Worm (Caenorhabditis elegans) whole organism, L4 larva: ENCODE data around the gene F46H5.3.

Experiments used
- F26F4.8 ChIP-seq: fragments of 200-800 bp; sonication (Bioruptor generic); conservative IDR thresholded peaks from 2 replicates; pipeline ENCODE4 v1.3.6; 2022; ENCODE audit warnings: missing genetic modification characterization, missing compliant biosample characterization
- F37D6.2 ChIP-seq: sonication (generic microtip); optimal IDR thresholded peaks from 2 replicates; lab custom pipeline; 2016; ENCODE audit warnings: mild to moderate bottlenecking, missing genetic modification characterization, missing compliant biosample characterization
- F44E2.7 ChIP-seq: fragments of 200-800 bp; sonication (Bioruptor generic); IDR thresholded peaks from 2 replicates; pipeline ENCODE4 v2.1.2; 2022; ENCODE audit warnings: missing genetic modification characterization, missing compliant biosample characterization
- F49E8.2 ChIP-seq: sonication (generic microtip); optimal IDR thresholded peaks from 2 replicates; lab custom pipeline; 2016; ENCODE audit warnings: missing compliant biosample characterization, mild to moderate bottlenecking, missing genetic modification characterization, borderline replicate concordance
- R02D3.7 ChIP-seq: fragments of 150-350 bp; sonication (generic microtip); optimal IDR thresholded peaks from 3 replicates; lab custom pipeline; 2014; ENCODE audit warnings: missing biosample characterization, missing genetic modification characterization
- T26A8.4 ChIP-seq: fragments of 200-800 bp; sonication (Bioruptor generic); IDR thresholded peaks from 2 replicates; pipeline ENCODE4 v1.3.6; 2022; ENCODE audit warnings: missing genetic modification characterization, missing compliant biosample characterization
- Y5F2A.4 ChIP-seq: fragments of 200-800 bp; sonication (Bioruptor generic); optimal IDR thresholded peaks from 2 replicates; lab custom pipeline; 2018; ENCODE audit warnings: mild to moderate bottlenecking, missing genetic modification characterization, missing compliant biosample characterization
- ZK546.5 ChIP-seq, 2 experiments: sonication (generic microtip); optimal IDR thresholded peaks; 2 replicates each; lab custom pipeline; 2017; ENCODE audit warnings: missing biosample characterization in 2 of 2, missing genetic modification characterization in 2 of 2
- aha-1 ChIP-seq: fragments of 150-350 bp; peaks from one replicate; lab custom pipeline; 2014; ENCODE audit warnings: missing biosample characterization, missing genetic modification characterization
- aly-2 ChIP-seq: sonication (generic microtip); optimal IDR thresholded peaks from 2 replicates; lab custom pipeline; 2018; ENCODE audit warnings: missing biosample characterization, missing genetic modification characterization
- ceh-32 ChIP-seq: sonication (generic microtip); optimal IDR thresholded peaks from 2 replicates; lab custom pipeline; 2016; ENCODE audit warnings: mild to moderate bottlenecking, missing genetic modification characterization, missing compliant biosample characterization; ENCODE audit not compliant: poor library complexity
- ceh-44 ChIP-seq: fragments of 200-800 bp; sonication (Bioruptor generic); IDR thresholded peaks from 2 replicates; pipeline ENCODE4 v1.3.6; 2022; ENCODE audit warnings: missing genetic modification reagents, missing genetic modification characterization, missing compliant biosample characterization
- ceh-62 ChIP-seq: sonication (generic microtip); optimal IDR thresholded peaks from 2 replicates; lab custom pipeline; 2017; ENCODE audit warnings: missing biosample characterization, missing genetic modification characterization
- daf-12 ChIP-seq: fragments of 150-350 bp; optimal IDR thresholded peaks from 2 replicates; lab custom pipeline; 2014; ENCODE audit warnings: missing biosample characterization, missing genetic modification reagents, missing genetic modification characterization
- daf-16 ChIP-seq, 3 experiments: sonication (generic microtip); optimal IDR thresholded peaks; 2 replicates each; lab custom pipeline; 2016 to 2017; ENCODE audit warnings: missing genetic modification characterization in 3 of 3, missing genetic modification reagents in 3 of 3, mild to moderate bottlenecking in 2 of 3, missing compliant biosample characterization in 2 of 3, missing biosample characterization in 1 of 3, moderate library complexity in 1 of 3
- dmd-8 ChIP-seq: fragments of 200-800 bp; sonication (Bioruptor generic); IDR thresholded peaks from 2 replicates; pipeline ENCODE4 v1.3.6; 2022; ENCODE audit warnings: missing genetic modification characterization, missing compliant biosample characterization
- dve-1 ChIP-seq: sonication (generic microtip); optimal IDR thresholded peaks from 2 replicates; lab custom pipeline; 2017; ENCODE audit warnings: antibody characterized with exemption, mild to moderate bottlenecking, missing genetic modification characterization, missing compliant biosample characterization; ENCODE audit not compliant: insufficient read depth
- egl-27 ChIP-seq: sonication (generic microtip); optimal IDR thresholded peaks from 3 replicates; lab custom pipeline; 2017; ENCODE audit warnings: missing biosample characterization, missing genetic modification reagents, missing genetic modification characterization
- fkh-10 ChIP-seq: fragments of 150-350 bp; optimal IDR thresholded peaks from 2 replicates; lab custom pipeline; 2014; ENCODE audit warnings: missing biosample characterization, missing genetic modification reagents, missing genetic modification characterization
- gei-8 ChIP-seq: fragments of 200-800 bp; sonication (Bioruptor generic); optimal IDR thresholded peaks from 2 replicates; lab custom pipeline; 2018; ENCODE audit warnings: mild to moderate bottlenecking, missing genetic modification characterization, missing compliant biosample characterization
- lim-7 ChIP-seq: fragments of 200-800 bp; sonication (Bioruptor generic); IDR thresholded peaks from 2 replicates; pipeline ENCODE4 v1.3.6; 2022; ENCODE audit warnings: missing genetic modification characterization, missing compliant biosample characterization
- lin-13 ChIP-seq: fragments of 150-350 bp; optimal IDR thresholded peaks from 2 replicates; lab custom pipeline; 2014; ENCODE audit warnings: missing biosample characterization, missing genetic modification reagents, missing genetic modification characterization
- lin-29 ChIP-seq: fragments of 200-800 bp; sonication (Bioruptor generic); IDR thresholded peaks from 2 replicates; pipeline ENCODE4 v1.3.6; 2022; ENCODE audit warnings: missing genetic modification reagents, missing genetic modification characterization, missing compliant biosample characterization
- lin-38 ChIP-seq: fragments of 200-800 bp; sonication (Bioruptor generic); IDR thresholded peaks from 2 replicates; pipeline ENCODE4 v1.3.6; 2022; ENCODE audit warnings: missing genetic modification reagents, missing genetic modification characterization, missing compliant biosample characterization
- lin-39 ChIP-seq: fragments of 150-350 bp; optimal IDR thresholded peaks from 2 replicates; lab custom pipeline; 2014; ENCODE audit warnings: missing biosample characterization, missing genetic modification reagents, missing genetic modification characterization
- lir-3 ChIP-seq: sonication (generic microtip); optimal IDR thresholded peaks from 2 replicates; lab custom pipeline; 2016; ENCODE audit warnings: mild to moderate bottlenecking, missing genetic modification characterization, missing compliant biosample characterization
- lsy-2 ChIP-seq, 2 experiments: fragments of 150-350 bp in 1 of 2; sonication (generic microtip) in 1 of 2; optimal IDR thresholded peaks; 2 replicates each; lab custom pipeline; 2014 to 2017; ENCODE audit warnings: missing biosample characterization in 2 of 2, missing genetic modification characterization in 2 of 2
- madf-5 ChIP-seq, 2 experiments: fragments of 200-800 bp; sonication (Bioruptor generic); IDR thresholded peaks; 2 replicates each; pipeline ENCODE4 v1.3.6; 2022; ENCODE audit warnings: missing compliant biosample characterization in 2 of 2, missing genetic modification characterization in 2 of 2
- madf-9 ChIP-seq: fragments of 200-800 bp; sonication (Bioruptor generic); conservative IDR thresholded peaks from 2 replicates; pipeline ENCODE4 v1.3.6; 2022; ENCODE audit warnings: missing genetic modification reagents, missing genetic modification characterization, missing compliant biosample characterization
- mdt-29 ChIP-seq: fragments of 200-800 bp; sonication (Bioruptor generic); IDR thresholded peaks from 2 replicates; pipeline ENCODE4 v1.3.6; 2022; ENCODE audit warnings: missing genetic modification reagents, missing genetic modification characterization, missing compliant biosample characterization
- mep-1 ChIP-seq: fragments of 150-350 bp; sonication (generic microtip); optimal IDR thresholded peaks from 3 replicates; lab custom pipeline; 2014; ENCODE audit warnings: missing biosample characterization, missing genetic modification characterization
- nhr-10 ChIP-seq: fragments of 150-350 bp; optimal IDR thresholded peaks from 2 replicates; lab custom pipeline; 2014; ENCODE audit warnings: missing biosample characterization, missing genetic modification characterization
- nhr-102 ChIP-seq: sonication (generic microtip); optimal IDR thresholded peaks from 2 replicates; lab custom pipeline; 2016; ENCODE audit warnings: mild to moderate bottlenecking, missing genetic modification characterization, moderate library complexity, missing compliant biosample characterization
- nhr-11 ChIP-seq: fragments of 150-350 bp; optimal IDR thresholded peaks from 2 replicates; lab custom pipeline; 2014; ENCODE audit warnings: missing biosample characterization, missing genetic modification characterization
- nhr-237 ChIP-seq: sonication (generic microtip); optimal IDR thresholded peaks from 2 replicates; lab custom pipeline; 2017; ENCODE audit warnings: missing biosample characterization, missing genetic modification characterization
- nhr-25 ChIP-seq: sonication (generic microtip); optimal IDR thresholded peaks from 2 replicates; lab custom pipeline; 2017; ENCODE audit warnings: missing genetic modification characterization, mild to moderate bottlenecking, missing compliant biosample characterization, antibody characterized with exemption, moderate library complexity, borderline replicate concordance; ENCODE audit not compliant: insufficient read depth
- nhr-28 ChIP-seq: fragments of 150-350 bp; optimal IDR thresholded peaks from 2 replicates; lab custom pipeline; 2014; ENCODE audit warnings: missing biosample characterization, missing genetic modification characterization
- nhr-41 ChIP-seq: fragments of 200-800 bp; sonication (Bioruptor generic); IDR thresholded peaks from 2 replicates; pipeline ENCODE4 v1.3.6; 2022; ENCODE audit warnings: missing genetic modification reagents, missing genetic modification characterization, missing compliant biosample characterization
- nhr-42 ChIP-seq: fragments of 200-800 bp; sonication (Bioruptor generic); IDR thresholded peaks from 2 replicates; pipeline ENCODE4 v1.3.6; 2022; ENCODE audit warnings: missing genetic modification characterization, missing compliant biosample characterization
- nhr-6 ChIP-seq: fragments of 150-350 bp; optimal IDR thresholded peaks from 2 replicates; lab custom pipeline; 2014; ENCODE audit warnings: missing biosample characterization, missing genetic modification characterization
- nhr-77 ChIP-seq: fragments of 150-350 bp; optimal IDR thresholded peaks from 2 replicates; lab custom pipeline; 2014; ENCODE audit warnings: missing biosample characterization, missing genetic modification characterization
- rbr-2 ChIP-seq: sonication (generic microtip); optimal IDR thresholded peaks from 2 replicates; lab custom pipeline; 2016; ENCODE audit warnings: missing genotype, missing genetic modification characterization, missing compliant biosample characterization
- sdz-12 ChIP-seq: fragments of 200-800 bp; sonication (Bioruptor generic); optimal IDR thresholded peaks from 2 replicates; lab custom pipeline; 2018; ENCODE audit warnings: mild to moderate bottlenecking, missing genetic modification characterization, missing compliant biosample characterization
- skn-1 ChIP-seq: fragments of 150-350 bp; optimal IDR thresholded peaks from 2 replicates; lab custom pipeline; 2014; ENCODE audit warnings: missing biosample characterization, missing genetic modification characterization
- snpc-1.2 ChIP-seq: fragments of 200-800 bp; sonication (Bioruptor generic); IDR thresholded peaks from 2 replicates; pipeline ENCODE4 v1.3.6; 2022; ENCODE audit warnings: missing genetic modification reagents, missing genetic modification characterization, missing compliant biosample characterization
- spr-1 ChIP-seq: sonication (generic microtip); optimal IDR thresholded peaks from 2 replicates; lab custom pipeline; 2016; ENCODE audit warnings: mild to moderate bottlenecking, missing genetic modification characterization, missing compliant biosample characterization
- tag-97 ChIP-seq: fragments of 200-800 bp; sonication (Bioruptor generic); IDR thresholded peaks from 2 replicates; pipeline ENCODE4 v1.3.6; 2022; ENCODE audit warnings: missing genetic modification characterization, missing compliant biosample characterization
- unc-39 ChIP-seq: sonication (generic microtip); optimal IDR thresholded peaks from 2 replicates; lab custom pipeline; 2017; ENCODE audit warnings: missing biosample characterization, missing genetic modification characterization
- unc-62 ChIP-seq, 3 experiments: fragments of 150-350 bp in 1 of 3; sonication (generic microtip); optimal IDR thresholded peaks in 2 of 3; peaks in 1 of 3; 1 replicate in 1 of 3; 2 replicates in 2 of 3; lab custom pipeline; 2014 to 2017; ENCODE audit warnings: missing biosample characterization in 3 of 3, missing genetic modification characterization in 3 of 3, missing genetic modification reagents in 3 of 3, missing genotype in 1 of 3
- vab-7 ChIP-seq: fragments of 200-800 bp; sonication (Bioruptor generic); IDR thresholded peaks from 2 replicates; pipeline ENCODE4 v1.3.6; 2022; ENCODE audit warnings: missing genetic modification reagents, missing genetic modification characterization, missing compliant biosample characterization
- zfp-3 ChIP-seq: fragments of 200-800 bp; sonication (Bioruptor generic); conservative IDR thresholded peaks from 2 replicates; pipeline ENCODE4 v1.3.6; 2022; ENCODE audit warnings: missing genetic modification reagents, missing genetic modification characterization, missing compliant biosample characterization

The F46H5.3 gene

ce11 chrX:7181627-7182026, 56.8 kb downstream of the F46H5.3 start (continued):
- TF ChIP-seq ceh-44 (GFP tag; lab: Robert Waterston, UW) (no peak), F37D6.2 (tag; lab: Kevin White, UChicago) (peak; percentile 86), nhr-237 (tag; lab: Kevin White, UChicago) (peak; percentile 72), aly-2 (tag; lab: Kevin White, UChicago) (no peak), mep-1 (tag; lab: Kevin White, UChicago) (peak; percentile 99), tag-97 (no peak), R02D3.7 (no peak), daf-12 (tag; lab: Kevin White, UChicago) (no peak), unc-62 (GFP tag; optimal IDR thresholded peaks at IDR 0.05 in 1 of 2; lab: Kevin White, UChicago) (peak in 1 of 2 experiments; percentile 95), unc-62 (tag; optimal IDR thresholded peaks at IDR 0.05; lab: Kevin White, UChicago) (peak; percentile 64), skn-1 (tag; lab: Kevin White, UChicago) (no peak), lin-38 (peak; percentile 73), zfp-3 (GFP tag; lab: Robert Waterston, UW) (peak; percentile 90), nhr-25 (tag; lab: Kevin White, UChicago) (peak; percentile 91), vab-7 (GFP tag; lab: Robert Waterston, UW) (no peak), F26F4.8 (GFP tag; lab: Robert Waterston, UW) (no peak), nhr-10 (peak; percentile 65), nhr-11 (tag; lab: Kevin White, UChicago) (peak; percentile 75), spr-1 (peak; percentile 88), madf-9 (GFP tag; lab: Robert Waterston, UW) (peak; percentile 89), dmd-8 (GFP tag; lab: Robert Waterston, UW) (no peak), T26A8.4 (GFP tag; lab: Robert Waterston, UW) (peak; percentile 97), sdz-12 (GFP tag; lab: Kevin White, UChicago) (no peak), nhr-28 (peak; percentile 95), nhr-102 (tag; lab: Kevin White, UChicago) (peak; percentile 98), nhr-42 (GFP tag; lab: Robert Waterston, UW) (peak; percentile 97), egl-27 (no peak), lim-7 (GFP tag; lab: Robert Waterston, UW) (no peak), mdt-29 (no peak), ceh-62 (no peak), fkh-10 (GFP tag; lab: Kevin White, UChicago) (no peak), aha-1 (tag; lab: Kevin White, UChicago) (peak; percentile 86), nhr-6 (tag; lab: Kevin White, UChicago) (peak; percentile 97), lsy-2 (tag; optimal IDR thresholded peaks at IDR 0.05; lab: Kevin White, UChicago) (peak; percentile 83 to 92), daf-16 (GFP tag; optimal IDR thresholded peaks at IDR 0.05; lab: Kevin White, UChicago) (peak; percentile 76 to 91), daf-16 (tag; optimal IDR thresholded peaks at IDR 0.05; lab: Kevin White, UChicago) (peak; percentile 86), dve-1 (tag; lab: Kevin White, UChicago) (peak; percentile 98), ZK546.5 (tag; optimal IDR thresholded peaks at IDR 0.05; lab: Kevin White, UChicago) (no peak), Y5F2A.4 (GFP tag; lab: Kevin White, UChicago) (no peak), lir-3 (peak; percentile 1), lin-39 (no peak), gei-8 (GFP tag; lab: Kevin White, UChicago) (no peak), nhr-77 (peak; percentile 99), madf-5 (GFP tag; IDR thresholded peaks at IDR 0.05; lab: Robert Waterston, UW) (no peak), lin-29 (GFP tag; lab: Robert Waterston, UW) (peak; percentile 90), nhr-41 (no peak), snpc-1.2 (GFP tag; lab: Robert Waterston, UW) (no peak), ceh-32 (tag; lab: Kevin White, UChicago) (peak; percentile 49), F44E2.7 (no peak), lin-13 (GFP tag; lab: Kevin White, UChicago) (peak; percentile 84), unc-39 (tag; lab: Kevin White, UChicago) (no peak), F49E8.2 (tag; lab: Kevin White, UChicago) (no peak), rbr-2 (tag; lab: Kevin White, UChicago) (peak; percentile 94)
